Worm (Caenorhabditis elegans) whole organism, midembryonic: ENCODE data around the gene fbxb-1.

Source experiments
- T22C8.4 ChIP-seq: fragments of 200-800 bp; sonication (Bioruptor generic); IDR thresholded peaks from 2 replicates; pipeline ENCODE4 v1.3.6; 2022; ENCODE audit warnings: missing genetic modification characterization, missing compliant biosample characterization
- flt-1 ChIP-seq: fragments of 200-800 bp; sonication (Bioruptor generic); IDR thresholded peaks from 2 replicates; pipeline ENCODE4 v1.3.6; 2022; ENCODE audit warnings: missing genetic modification characterization, missing compliant biosample characterization
- ref-1 ChIP-seq: fragments of 200-800 bp; sonication (Bioruptor generic); conservative IDR thresholded peaks from 2 replicates; pipeline ENCODE4 v1.3.6; 2022; ENCODE audit warnings: missing genetic modification reagents, missing genetic modification characterization, missing compliant biosample characterization
- ztf-23 ChIP-seq: fragments of 200-800 bp; sonication (Bioruptor generic); IDR thresholded peaks from 2 replicates; pipeline ENCODE4 v1.3.6; 2022; ENCODE audit warnings: missing genetic modification reagents, missing genetic modification characterization, missing compliant biosample characterization
- ztf-29 ChIP-seq: fragments of 200-800 bp; sonication (Bioruptor generic); IDR thresholded peaks from 2 replicates; pipeline ENCODE4 v1.3.6; 2022; ENCODE audit warnings: missing genetic modification reagents, missing genetic modification characterization, missing compliant biosample characterization

DNA sequence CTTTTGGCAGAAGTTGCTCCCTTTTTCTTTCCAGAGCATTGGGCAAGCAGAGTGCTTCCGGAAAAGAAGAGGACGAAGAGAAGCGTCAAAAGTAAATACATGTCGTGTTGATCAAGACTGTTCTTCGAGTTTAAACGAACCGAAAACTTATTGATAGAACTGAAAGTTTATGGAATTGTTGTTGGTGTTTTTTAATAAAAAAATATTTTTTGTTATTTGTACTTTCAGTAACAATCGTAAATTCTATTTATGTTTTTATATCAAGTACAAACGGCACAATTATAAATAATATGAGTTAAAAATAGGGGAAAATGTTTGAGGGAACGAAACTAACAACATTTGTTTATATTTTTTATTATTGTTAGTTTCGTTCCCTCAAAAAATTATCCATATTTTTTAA is 17.5 kb downstream of the fbxb-1 start, which contains the start of gene F21D9.3:
- TF ChIP-seq ztf-29 (GFP tag; lab: Robert Waterston, UW) = no peak
- TF ChIP-seq ztf-23 = no peak
- no peak for TF ChIP-seq ref-1 (GFP tag; lab: Robert Waterston, UW)
- no peak for TF ChIP-seq T22C8.4 (GFP tag; lab: Robert Waterston, UW)
- TF ChIP-seq flt-1 (GFP tag; lab: Robert Waterston, UW) = no peak
